Worm (Caenorhabditis elegans): Measurements from ENCODE around the gene srh-33.

The srh-33 gene

DNA sequence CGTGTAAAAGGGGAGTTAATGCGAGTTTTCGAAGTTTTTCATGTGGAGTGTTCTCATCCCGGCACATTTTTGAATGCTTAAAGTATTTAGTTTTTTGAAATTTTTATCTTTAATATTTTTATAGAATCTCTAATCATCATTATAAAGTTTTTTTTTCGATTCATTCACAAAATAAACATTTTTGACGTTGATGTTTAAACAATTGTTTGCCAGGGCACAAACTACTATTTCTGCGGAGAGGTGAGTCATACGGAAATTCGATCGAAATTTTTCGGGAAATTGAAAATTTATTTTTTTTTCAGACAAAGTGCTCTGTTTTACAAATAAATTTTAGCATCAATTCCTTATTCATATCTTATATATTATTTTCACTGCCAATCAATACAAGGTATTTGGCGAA, 10.5 kb upstream of the srh-33 start, which contains the start of gene nhr-98:
nhr-98 (plus strand) TSS at position 301 of the 400 bp plus-strand sequence.
- no peak for TF ChIP-seq skn-1 (tag; optimal IDR thresholded peaks at IDR 0.05)

DNA sequence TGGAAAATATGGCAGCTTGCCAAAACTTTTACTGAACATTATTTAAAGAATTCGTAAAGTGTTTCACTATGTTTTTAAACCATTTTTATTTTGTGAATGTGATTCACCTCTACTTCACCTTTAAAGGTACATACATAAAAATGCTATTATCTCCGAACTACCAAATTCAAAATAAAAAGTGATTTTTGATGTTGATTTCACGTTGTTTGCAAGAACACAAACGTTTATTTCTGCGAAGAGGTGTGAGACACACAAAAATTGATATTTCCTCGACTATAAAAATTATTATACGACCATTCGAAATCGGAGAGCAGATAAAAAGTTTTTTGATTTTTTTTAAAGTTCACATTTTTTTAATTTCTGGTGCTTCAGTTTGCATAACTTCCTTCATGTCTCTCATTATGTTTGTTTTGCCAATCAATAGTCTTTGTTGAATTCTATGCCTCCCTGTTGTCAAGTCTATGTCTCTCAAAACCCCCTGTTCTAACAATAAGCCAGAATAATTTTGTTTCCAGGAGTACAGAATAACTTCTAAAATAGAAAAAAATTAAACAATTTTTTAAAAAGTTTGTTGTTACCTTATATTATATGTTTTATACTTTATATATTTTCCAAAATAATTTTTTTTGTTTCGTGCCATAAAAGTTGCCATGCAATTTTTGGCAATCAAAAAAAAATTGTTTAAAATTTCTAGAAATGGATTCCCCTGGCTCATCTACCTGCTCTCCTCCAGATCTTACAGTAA, 7.8 kb upstream of the srh-33 start, which contains the start of gene nhr-123:
nhr-123 (plus strand) TSS at position 695 of the 745 bp plus-strand sequence.
- TF ChIP-seq nhr-11 (tag; optimal IDR thresholded peaks at IDR 0.05) = no peak
- peak; percentile 41 for TF ChIP-seq fos-1 (tag; optimal IDR thresholded peaks at IDR 0.05)
- TF ChIP-seq skn-1 (tag; optimal IDR thresholded peaks at IDR 0.05) = no peak

DNA sequence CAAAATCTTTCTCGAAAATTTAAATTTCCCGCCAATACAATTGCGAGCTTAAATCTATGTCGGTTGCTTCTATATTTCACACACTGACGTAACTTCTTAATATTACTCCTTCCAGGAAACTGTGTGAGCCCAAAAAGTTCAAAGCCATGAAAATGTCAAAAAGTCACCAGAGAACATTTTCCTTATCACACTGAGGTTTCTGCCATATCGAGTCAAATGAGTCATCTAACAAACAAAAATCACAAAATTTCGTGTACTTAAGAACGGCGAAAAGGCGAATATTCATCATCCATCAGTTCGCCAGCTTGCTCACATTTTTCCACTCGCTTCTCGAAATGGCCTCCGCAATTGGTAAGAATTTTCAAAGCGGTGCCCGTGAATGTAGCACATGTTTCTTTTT, 6.6 kb upstream of the srh-33 start, which contains the start of gene M02H5.8:
M02H5.8 (plus strand) TSS at position 297 of the 400 bp plus-strand sequence.
- no peak for TF ChIP-seq zag-1 (tag; optimal IDR thresholded peaks at IDR 0.05)
- TF ChIP-seq nhr-25 (tag; optimal IDR thresholded peaks at IDR 0.05) = no peak
- TF ChIP-seq fos-1 (tag; optimal IDR thresholded peaks at IDR 0.05) = peak; percentile 95
- no peak for TF ChIP-seq nhr-237 (tag; optimal IDR thresholded peaks at IDR 0.05)

DNA sequence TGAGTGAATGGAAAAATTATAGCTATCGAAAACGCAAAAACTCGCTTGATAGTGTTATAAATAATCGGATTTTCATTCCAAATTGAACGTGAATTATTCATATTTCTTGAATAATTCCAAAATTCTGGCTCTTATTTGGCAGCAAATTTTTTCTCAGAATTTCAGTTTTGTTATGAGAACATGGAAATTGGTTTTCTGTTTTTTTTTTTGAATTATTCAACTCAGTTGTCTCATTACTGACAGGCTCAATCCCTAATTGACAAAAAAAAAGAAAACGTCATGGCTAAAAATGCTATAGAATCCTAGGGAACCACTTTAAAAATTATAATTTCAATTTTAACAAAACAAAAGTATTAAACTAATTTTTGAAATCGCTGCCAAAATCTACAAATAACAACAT, 6.0 kb upstream of the srh-33 start, which contains the start of gene srh-35:
srh-35 (minus strand) TSS at position 101 of the 400 bp plus-strand sequence.
- TF ChIP-seq ztf-11 (tag; optimal IDR thresholded peaks at IDR 0.05) (no peak), mbf-1 (tag; optimal IDR thresholded peaks at IDR 0.05) (no peak), ceh-82 (tag; optimal IDR thresholded peaks at IDR 0.05) (no peak), nhr-23 (tag; optimal IDR thresholded peaks at IDR 0.05) (no peak), nhr-10 (tag; optimal IDR thresholded peaks at IDR 0.05) (no peak), C34F6.9 (tag; optimal IDR thresholded peaks at IDR 0.05) (no peak), F13H6.1 (tag; optimal IDR thresholded peaks at IDR 0.05) (no peak), Y55F3AM.14 (GFP tag; optimal IDR thresholded peaks at IDR 0.05) (no peak), crh-2 (tag; optimal IDR thresholded peaks at IDR 0.05) (no peak), fos-1 (tag; optimal IDR thresholded peaks at IDR 0.05) (no peak), gmeb-1 (tag; optimal IDR thresholded peaks at IDR 0.05) (no peak), mdl-1 (tag; optimal IDR thresholded peaks at IDR 0.05) (no peak), egl-27 (tag; optimal IDR thresholded peaks at IDR 0.05) (no peak), sma-9 (GFP tag; optimal IDR thresholded peaks at IDR 0.05) (no peak), sma-9 (tag; optimal IDR thresholded peaks at IDR 0.05) (no peak), nhr-25 (tag; optimal IDR thresholded peaks at IDR 0.05) (no peak), lsy-2 (tag; optimal IDR thresholded peaks at IDR 0.05) (no peak)

DNA sequence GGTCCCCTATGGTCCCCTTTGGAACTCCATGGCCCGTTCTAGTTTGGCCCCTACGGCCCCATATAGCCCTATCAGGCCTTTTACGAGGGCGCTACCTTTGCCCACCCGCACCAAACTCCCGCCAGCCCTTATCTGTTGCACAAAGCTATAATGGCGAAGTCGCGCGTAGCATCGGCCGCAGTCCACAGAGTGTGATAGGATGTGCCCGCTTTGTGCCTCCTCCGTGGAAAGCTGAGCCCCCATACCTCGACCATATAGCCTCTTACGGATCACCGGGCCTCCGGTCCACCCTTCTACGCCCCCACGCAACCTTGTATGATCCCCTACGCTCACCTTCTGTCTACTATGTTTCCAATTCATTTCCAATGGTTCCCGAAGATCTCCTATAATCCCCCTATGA, 3.9 kb upstream of the srh-33 start:
- no peak for TF ChIP-seq C34F6.9 (tag; optimal IDR thresholded peaks at IDR 0.05)

DNA sequence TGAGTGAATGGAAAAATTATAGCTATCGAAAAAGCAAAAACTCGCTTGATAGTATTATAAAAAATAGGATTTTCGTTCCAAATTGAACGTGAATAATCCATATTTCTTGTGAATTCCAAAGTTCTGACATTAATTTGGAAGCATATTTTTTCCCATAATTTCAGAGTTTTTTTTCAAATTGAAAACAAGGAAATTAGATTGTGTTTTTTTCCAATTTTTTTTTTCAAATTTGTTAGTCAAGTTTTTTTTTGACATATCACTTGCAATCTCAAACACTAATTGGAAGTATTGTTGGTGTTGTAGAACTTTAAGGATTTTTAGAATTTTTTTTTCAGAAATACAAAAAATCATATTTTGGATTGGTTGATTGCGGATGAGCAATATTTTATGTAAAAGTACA, 3.5 kb upstream of the srh-33 start, which contains the start of gene srh-34:
srh-34 (minus strand) TSS at position 101 of the 400 bp plus-strand sequence.
- TF ChIP-seq gmeb-1 (tag; optimal IDR thresholded peaks at IDR 0.05) (no peak), R02D3.7 (tag; optimal IDR thresholded peaks at IDR 0.05) (no peak), fos-1 (tag; optimal IDR thresholded peaks at IDR 0.05) (no peak), mdl-1 (tag; optimal IDR thresholded peaks at IDR 0.05) (no peak), nhr-77 (tag; optimal IDR thresholded peaks at IDR 0.05) (no peak), C34F6.9 (tag; optimal IDR thresholded peaks at IDR 0.05) (no peak), ceh-16 (tag; optimal IDR thresholded peaks at IDR 0.05) (no peak), snpc-4 (tag; optimal IDR thresholded peaks at IDR 0.05) (no peak), alr-1 (tag; optimal IDR thresholded peaks at IDR 0.05) (no peak)

DNA sequence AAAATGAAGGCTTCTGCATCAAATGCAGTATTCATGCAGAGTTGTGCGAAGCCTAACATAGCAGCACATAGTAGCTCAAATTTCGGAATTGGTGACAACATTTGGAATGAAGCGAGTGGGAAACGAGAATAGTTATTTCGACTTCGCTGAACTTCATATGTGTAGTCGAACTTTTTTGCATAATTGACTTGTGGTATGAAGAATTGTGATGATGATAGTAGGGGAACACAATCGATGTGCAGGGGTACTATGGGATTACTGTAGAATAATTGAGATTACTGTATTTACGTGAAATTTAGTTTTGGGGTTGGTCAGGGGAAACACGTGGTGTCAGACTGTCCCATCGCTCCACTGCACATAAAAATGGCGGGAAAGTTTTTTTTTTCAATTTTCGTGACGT, 2.2 kb downstream of the srh-33 start, which contains the start of gene B0554.7:
B0554.7 (minus strand) TSS at position 101 of the 400 bp plus-strand sequence.
- TF ChIP-seq elt-3 (tag; optimal IDR thresholded peaks at IDR 0.05) = no peak
- TF ChIP-seq mdl-1 (tag; optimal IDR thresholded peaks at IDR 0.05) = no peak
- TF ChIP-seq mab-5 (tag; optimal IDR thresholded peaks at IDR 0.05) = no peak
- TF ChIP-seq crh-2 (tag; optimal IDR thresholded peaks at IDR 0.05) = no peak
- no peak for TF ChIP-seq nhr-77 (tag; optimal IDR thresholded peaks at IDR 0.05)
- TF ChIP-seq ztf-1 (GFP tag; conservative IDR thresholded peaks at IDR 0.05) = no peak
- TF ChIP-seq ama-1 (optimal IDR thresholded peaks at IDR 0.05) = no peak
- no peak for TF ChIP-seq ztf-11 (tag; optimal IDR thresholded peaks at IDR 0.05)
- no peak for TF ChIP-seq fos-1 (tag; optimal IDR thresholded peaks at IDR 0.05)
- TF ChIP-seq snpc-4 (tag; optimal IDR thresholded peaks at IDR 0.05) = no peak
- no peak for TF ChIP-seq lin-13 (GFP tag; optimal IDR thresholded peaks at IDR 0.05)
- TF ChIP-seq skn-1 (tag; optimal IDR thresholded peaks at IDR 0.05) = no peak
- TF ChIP-seq ceh-16 (tag; optimal IDR thresholded peaks at IDR 0.05) = no peak
- no peak for TF ChIP-seq ceh-82 (tag; optimal IDR thresholded peaks at IDR 0.05)
- TF ChIP-seq nhr-11 (tag; optimal IDR thresholded peaks at IDR 0.05) = no peak
- no peak for TF ChIP-seq nhr-21 (tag; optimal IDR thresholded peaks at IDR 0.05)
